Worm (Caenorhabditis elegans) whole organism, young adult: ENCODE results near the gene C14A4.7.

ENCODE experiments used
- B0035.1 ChIP-seq: sonication (generic microtip); optimal IDR thresholded peaks from 2 replicates; lab custom pipeline; 2016; ENCODE audit warnings: missing genetic modification characterization, mild to moderate bottlenecking, missing compliant biosample characterization, missing genotype, missing genetic modification reagents
- B0261.1 ChIP-seq: sonication (generic microtip); optimal IDR thresholded peaks from 2 replicates; lab custom pipeline; 2016; ENCODE audit warnings: mild to moderate bottlenecking, missing genetic modification characterization, moderate library complexity, missing compliant biosample characterization
- F10E7.11 ChIP-seq: sonication (generic microtip); optimal IDR thresholded peaks from 2 replicates; lab custom pipeline; 2017; ENCODE audit warnings: mild to moderate bottlenecking, missing genetic modification characterization, moderate library complexity, missing compliant biosample characterization
- F23B12.7 ChIP-seq: sonication (generic microtip); optimal IDR thresholded peaks from 2 replicates; lab custom pipeline; 2017; ENCODE audit warnings: missing genetic modification characterization, mild to moderate bottlenecking, missing compliant biosample characterization, antibody characterized with exemption, moderate library complexity; ENCODE audit not compliant: insufficient read depth
- F33H1.4 ChIP-seq: fragments of 200-800 bp; sonication (Bioruptor generic); IDR thresholded peaks from 2 replicates; pipeline ENCODE4 v1.3.6; 2022; ENCODE audit warnings: missing genetic modification reagents, missing genetic modification characterization, missing compliant biosample characterization
- F37B4.10 ChIP-seq: fragments of 200-800 bp; sonication (Bioruptor generic); IDR thresholded peaks from 2 replicates; pipeline ENCODE4 v1.3.6; 2022; ENCODE audit warnings: missing genetic modification characterization, missing compliant biosample characterization
- F39B2.1 ChIP-seq: fragments of 200-800 bp; sonication (Bioruptor generic); IDR thresholded peaks from 2 replicates; pipeline ENCODE4 v1.3.6; 2022; ENCODE audit warnings: missing genetic modification reagents, missing genetic modification characterization, missing compliant biosample characterization
- F52B5.7 ChIP-seq: sonication (generic microtip); optimal IDR thresholded peaks from 2 replicates; lab custom pipeline; 2016; ENCODE audit warnings: mild to moderate bottlenecking, missing genetic modification characterization, missing compliant biosample characterization
- Y53F4B.3 ChIP-seq: fragments of 200-800 bp; sonication (Bioruptor generic); IDR thresholded peaks from 2 replicates; pipeline ENCODE4 v1.3.6; 2022; ENCODE audit warnings: missing genetic modification reagents, missing genetic modification characterization, missing compliant biosample characterization
- Y56A3A.18 ChIP-seq: fragments of 200-800 bp; sonication (Bioruptor generic); IDR thresholded peaks from 2 replicates; pipeline ENCODE4 v1.3.6; 2022; ENCODE audit warnings: missing genetic modification reagents, missing genetic modification characterization, missing compliant biosample characterization
- Y67H2A.10 ChIP-seq: fragments of 200-800 bp; sonication (Bioruptor generic); conservative IDR thresholded peaks from 2 replicates; pipeline ENCODE4 v1.3.6; 2022; ENCODE audit warnings: missing genetic modification reagents, missing genetic modification characterization, missing compliant biosample characterization
- akir-1 ChIP-seq: fragments of 200-800 bp; sonication (Bioruptor generic); optimal IDR thresholded peaks from 2 replicates; lab custom pipeline; 2018; ENCODE audit warnings: mild to moderate bottlenecking, missing genetic modification characterization, moderate library complexity, missing compliant biosample characterization
- aptf-3 ChIP-seq: fragments of 200-800 bp; sonication (Bioruptor generic); IDR thresholded peaks from 2 replicates; pipeline ENCODE4 v1.3.6; 2022; ENCODE audit warnings: missing genetic modification characterization, missing compliant biosample characterization
- atf-7 ChIP-seq: sonication (generic microtip); optimal IDR thresholded peaks from 2 replicates; lab custom pipeline; 2017; ENCODE audit warnings: mild to moderate bottlenecking, missing genetic modification characterization, missing compliant biosample characterization
- attf-3 ChIP-seq: fragments of 200-800 bp; sonication (Bioruptor generic); conservative IDR thresholded peaks from 2 replicates; pipeline ENCODE4 v1.3.6; 2022; ENCODE audit warnings: missing genetic modification reagents, missing genetic modification characterization, missing compliant biosample characterization
- bed-2 ChIP-seq: fragments of 200-800 bp; sonication (Bioruptor generic); IDR thresholded peaks from 2 replicates; pipeline ENCODE4 v1.3.6; 2022; ENCODE audit warnings: missing genetic modification reagents, missing genetic modification characterization, missing compliant biosample characterization
- ccch-3 ChIP-seq: fragments of 200-800 bp; sonication (Bioruptor generic); optimal IDR thresholded peaks from 2 replicates; lab custom pipeline; 2018; ENCODE audit warnings: mild to moderate bottlenecking, missing genetic modification characterization, missing compliant biosample characterization
- cebp-2 ChIP-seq: fragments of 200-800 bp; sonication (Bioruptor generic); IDR thresholded peaks from 2 replicates; pipeline ENCODE4 v1.3.6; 2022; ENCODE audit warnings: missing genetic modification characterization, missing compliant biosample characterization
- ceh-27 ChIP-seq: fragments of 200-800 bp; sonication (Bioruptor generic); optimal IDR thresholded peaks from 2 replicates; lab custom pipeline; 2018; ENCODE audit warnings: mild to moderate bottlenecking, missing genetic modification characterization, moderate library complexity, missing compliant biosample characterization
- ceh-79 ChIP-seq: sonication (generic microtip); optimal IDR thresholded peaks from 2 replicates; lab custom pipeline; 2017; ENCODE audit warnings: mild to moderate bottlenecking, missing genetic modification characterization, missing compliant biosample characterization
- ceh-91 ChIP-seq: fragments of 200-800 bp; sonication (Bioruptor generic); IDR thresholded peaks from 2 replicates; pipeline ENCODE4 v1.3.6; 2022; ENCODE audit warnings: missing genetic modification reagents, missing genetic modification characterization, missing compliant biosample characterization
- die-1 ChIP-seq: sonication (generic microtip); optimal IDR thresholded peaks from 2 replicates; lab custom pipeline; 2016; ENCODE audit warnings: missing genotype, mild to moderate bottlenecking, missing genetic modification characterization, missing compliant biosample characterization
- dpff-1 ChIP-seq: sonication (generic microtip); optimal IDR thresholded peaks from 2 replicates; lab custom pipeline; 2017; ENCODE audit warnings: mild to moderate bottlenecking, missing genetic modification characterization, missing compliant biosample characterization
- egl-44 ChIP-seq: fragments of 200-800 bp; sonication (Bioruptor generic); IDR thresholded peaks from 2 replicates; pipeline ENCODE4 v1.3.6; 2022; ENCODE audit warnings: missing genetic modification reagents, missing genetic modification characterization, missing compliant biosample characterization
- egrh-3 ChIP-seq: fragments of 200-800 bp; sonication (Bioruptor generic); IDR thresholded peaks from 2 replicates; pipeline ENCODE4 v1.3.6; 2022; ENCODE audit warnings: missing genetic modification reagents, missing genetic modification characterization, missing compliant biosample characterization
- ekl-4 ChIP-seq: fragments of 200-800 bp; sonication (Bioruptor generic); IDR thresholded peaks from 2 replicates; pipeline ENCODE4 v1.3.6; 2022; ENCODE audit warnings: missing genetic modification reagents, missing genetic modification characterization, missing compliant biosample characterization
- fkh-3 ChIP-seq: sonication (generic microtip); optimal IDR thresholded peaks from 2 replicates; lab custom pipeline; 2016; ENCODE audit warnings: mild to moderate bottlenecking, missing genetic modification characterization, missing compliant biosample characterization
- hlh-12 ChIP-seq: sonication (generic microtip); optimal IDR thresholded peaks from 2 replicates; lab custom pipeline; 2016; ENCODE audit warnings: missing genetic modification characterization, missing compliant biosample characterization
- let-607 ChIP-seq, 2 experiments: fragments of 200-800 bp in 1 of 2; sonication (Bioruptor generic) in 1 of 2; sonication (generic microtip) in 1 of 2; optimal IDR thresholded peaks; 2 replicates each; lab custom pipeline; 2016 to 2018; ENCODE audit warnings: mild to moderate bottlenecking in 2 of 2, missing compliant biosample characterization in 2 of 2, missing genetic modification characterization in 2 of 2, moderate library complexity in 2 of 2, missing genotype in 1 of 2
- lir-1 ChIP-seq: fragments of 200-800 bp; sonication (Bioruptor generic); conservative IDR thresholded peaks from 2 replicates; pipeline ENCODE4 v1.3.6; 2022; ENCODE audit warnings: missing genetic modification reagents, missing genetic modification characterization, missing compliant biosample characterization
- lsl-1 ChIP-seq: fragments of 200-800 bp; sonication (Bioruptor generic); optimal IDR thresholded peaks from 2 replicates; lab custom pipeline; 2018; ENCODE audit warnings: mild to moderate bottlenecking, missing genetic modification characterization, moderate library complexity, missing compliant biosample characterization
- madf-10 ChIP-seq: sonication (generic microtip); optimal IDR thresholded peaks from 2 replicates; lab custom pipeline; 2016; ENCODE audit warnings: mild to moderate bottlenecking, missing genetic modification characterization, missing compliant biosample characterization
- mes-4 ChIP-seq: sonication (generic microtip); optimal IDR thresholded peaks from 2 replicates; lab custom pipeline; 2016; ENCODE audit warnings: missing genotype, missing genetic modification characterization, missing compliant biosample characterization
- nfya-1 ChIP-seq: sonication (generic microtip); optimal IDR thresholded peaks from 2 replicates; lab custom pipeline; 2017; ENCODE audit warnings: antibody characterized with exemption, missing compliant biosample characterization, missing genetic modification characterization, borderline replicate concordance; ENCODE audit not compliant: insufficient read depth
- nhr-120 ChIP-seq: fragments of 200-800 bp; sonication (Bioruptor generic); IDR thresholded peaks from 2 replicates; pipeline ENCODE4 v1.3.6; 2022; ENCODE audit warnings: missing genetic modification characterization, missing compliant biosample characterization
- rec-8 ChIP-seq, 2 experiments: sonication (generic microtip); optimal IDR thresholded peaks; 2 replicates each; lab custom pipeline; 2016; ENCODE audit warnings: mild to moderate bottlenecking in 2 of 2, missing genetic modification characterization in 2 of 2, missing genetic modification reagents in 2 of 2, missing genotype in 2 of 2, missing biosample characterization in 1 of 2, missing compliant biosample characterization in 1 of 2, moderate library complexity in 1 of 2
- sdz-38 ChIP-seq: sonication (generic microtip); optimal IDR thresholded peaks from 2 replicates; lab custom pipeline; 2016; ENCODE audit warnings: missing genotype, missing genetic modification characterization, missing compliant biosample characterization
- sea-2 ChIP-seq: fragments of 200-800 bp; sonication (Bioruptor generic); IDR thresholded peaks from 2 replicates; pipeline ENCODE4 v1.3.6; 2022; ENCODE audit warnings: missing genetic modification characterization, missing compliant biosample characterization
- snpc-1.3 ChIP-seq: sonication (generic microtip); optimal IDR thresholded peaks from 2 replicates; lab custom pipeline; 2017; ENCODE audit warnings: missing genetic modification characterization, mild to moderate bottlenecking, missing compliant biosample characterization, antibody characterized with exemption, moderate library complexity, missing genotype, missing genetic modification reagents; ENCODE audit not compliant: insufficient read depth
- snpc-3.4 ChIP-seq: sonication (generic microtip); optimal IDR thresholded peaks from 2 replicates; lab custom pipeline; 2017; ENCODE audit warnings: missing genetic modification characterization, mild to moderate bottlenecking, missing compliant biosample characterization, antibody characterized with exemption, moderate library complexity, missing genotype, missing genetic modification reagents
- tbp1 ChIP-seq: fragments of 200-800 bp; sonication (Bioruptor generic); optimal IDR thresholded peaks from 2 replicates; lab custom pipeline; 2018; ENCODE audit warnings: mild to moderate bottlenecking, missing genetic modification characterization, missing compliant biosample characterization
- tbx-9 ChIP-seq: sonication (generic microtip); optimal IDR thresholded peaks from 2 replicates; lab custom pipeline; 2016; ENCODE audit warnings: borderline replicate concordance, missing genetic modification characterization, inconsistent platforms, missing compliant biosample characterization
- xnd-1 ChIP-seq: sonication (generic microtip); optimal IDR thresholded peaks from 2 replicates; lab custom pipeline; 2016; ENCODE audit warnings: missing genotype, missing genetic modification reagents, missing genetic modification characterization, missing compliant biosample characterization
- ztf-25 ChIP-seq: fragments of 200-800 bp; sonication (Bioruptor generic); IDR thresholded peaks from 2 replicates; pipeline ENCODE4 v1.3.6; 2022; ENCODE audit warnings: missing genetic modification reagents, missing genetic modification characterization, missing compliant biosample characterization
- ztf-28 ChIP-seq: fragments of 200-800 bp; sonication (Bioruptor generic); IDR thresholded peaks from 2 replicates; pipeline ENCODE4 v1.3.6; 2022; ENCODE audit warnings: missing genetic modification reagents, missing genetic modification characterization, missing compliant biosample characterization
- ztf-3 ChIP-seq: fragments of 200-800 bp; sonication (Bioruptor generic); optimal IDR thresholded peaks from 2 replicates; lab custom pipeline; 2018; ENCODE audit warnings: mild to moderate bottlenecking, missing genetic modification characterization, missing compliant biosample characterization

The C14A4.7 gene

ce11 chrII:10548778-10549671, 47.3 kb downstream of the C14A4.7 start (continued):
- no peak for TF ChIP-seq xnd-1 (tag; lab: Kevin White, UChicago)
- no peak for TF ChIP-seq tbx-9 (tag; lab: Kevin White, UChicago)
- no peak for TF ChIP-seq bed-2
- 0 out of 2 replicates have a peak, but pooled peaks have one; percentile 6 for TF ChIP-seq ztf-25 (GFP tag; lab: Robert Waterston, UW)
- TF ChIP-seq attf-3 (GFP tag; lab: Robert Waterston, UW), result 0 out of 2 replicates have a peak, but pooled peaks have one; percentile 30
- TF ChIP-seq egl-44 (GFP tag; lab: Robert Waterston, UW), result no peak
- TF ChIP-seq B0035.1 (tag; lab: Kevin White, UChicago), result no peak
- TF ChIP-seq fkh-3, result no peak
- TF ChIP-seq F10E7.11 (tag; lab: Kevin White, UChicago), result no peak
- peak; percentile 67 for TF ChIP-seq madf-10 (tag; lab: Kevin White, UChicago)
- TF ChIP-seq ztf-3 (GFP tag; lab: Kevin White, UChicago), result peak; percentile 32
- 0 out of 2 replicates have a peak, but pooled peaks have one; percentile 33 for TF ChIP-seq F39B2.1 (GFP tag; lab: Robert Waterston, UW)
- no peak for TF ChIP-seq dpff-1 (tag; lab: Kevin White, UChicago)
- TF ChIP-seq snpc-1.3 (tag; lab: Kevin White, UChicago), result no peak
- TF ChIP-seq F52B5.7 (tag; lab: Kevin White, UChicago), result peak; percentile 51
- no peak for TF ChIP-seq rec-8 (tag; optimal IDR thresholded peaks at IDR 0.05; lab: Kevin White, UChicago)
- TF ChIP-seq Y67H2A.10, result peak; percentile 58; the same call in 1 of the 2 replicates
- TF ChIP-seq nfya-1, result no peak
- no peak for TF ChIP-seq cebp-2 (GFP tag; lab: Robert Waterston, UW)
- no peak for TF ChIP-seq ccch-3 (GFP tag; lab: Kevin White, UChicago)
- 0 out of 2 replicates have a peak, but pooled peaks have one; percentile 24 for TF ChIP-seq F33H1.4 (GFP tag; lab: Robert Waterston, UW)
- TF ChIP-seq ceh-27 (GFP tag; lab: Kevin White, UChicago), result peak; percentile 83
- TF ChIP-seq ceh-91 (GFP tag; lab: Robert Waterston, UW), result no peak
- TF ChIP-seq B0261.1 (tag; lab: Kevin White, UChicago), result no peak
- TF ChIP-seq nhr-120, result no peak
- TF ChIP-seq egrh-3 (GFP tag; lab: Robert Waterston, UW), result peak; percentile 82
- TF ChIP-seq F23B12.7 (tag; lab: Kevin White, UChicago), result no peak
- TF ChIP-seq sdz-38 (tag; lab: Kevin White, UChicago), result no peak
- TF ChIP-seq ekl-4 (GFP tag; lab: Robert Waterston, UW), result peak; percentile 57
- no peak for TF ChIP-seq akir-1 (GFP tag; lab: Kevin White, UChicago)
- no peak for TF ChIP-seq ceh-79 (tag; lab: Kevin White, UChicago)
- peak; percentile 60 for TF ChIP-seq lir-1
- no peak for TF ChIP-seq F37B4.10 (GFP tag; lab: Robert Waterston, UW)
- no peak for TF ChIP-seq snpc-3.4 (tag; lab: Kevin White, UChicago)
- TF ChIP-seq let-607 (tag; optimal IDR thresholded peaks at IDR 0.05; lab: Kevin White, UChicago), result peak in 1 of 2 experiments; percentile 36
- TF ChIP-seq atf-7 (tag; lab: Kevin White, UChicago), result peak; percentile 91
- no peak for TF ChIP-seq die-1 (tag; lab: Kevin White, UChicago)
- no peak; the same call in 1 of the 2 replicates for TF ChIP-seq sea-2 (GFP tag; lab: Robert Waterston, UW)
- TF ChIP-seq tbp1, result peak; percentile 30
- TF ChIP-seq lsl-1 (GFP tag; lab: Kevin White, UChicago), result no peak
- peak; percentile 16; the same call in 1 of the 2 replicates for TF ChIP-seq Y56A3A.18 (GFP tag; lab: Robert Waterston, UW)
- no peak for TF ChIP-seq Y53F4B.3 (GFP tag; lab: Robert Waterston, UW)
- TF ChIP-seq hlh-12 (tag; lab: Kevin White, UChicago), result no peak
- no peak for TF ChIP-seq aptf-3 (GFP tag; lab: Robert Waterston, UW)
- TF ChIP-seq ztf-28, result 0 out of 2 replicates have a peak, but pooled peaks have one; percentile 17
- no peak for TF ChIP-seq mes-4 (tag; lab: Kevin White, UChicago)
